Worm (Caenorhabditis elegans) whole organism, early embryonic: ENCODE measurements around the gene wht-3.

Experiments used
- ceh-36 ChIP-seq: sonication (generic microtip); optimal IDR thresholded peaks from 2 replicates; lab custom pipeline; 2016; ENCODE audit warnings: missing genetic modification characterization, inconsistent platforms, missing compliant biosample characterization
- pes-1 ChIP-seq: fragments of 200-800 bp; sonication (Bioruptor generic); IDR thresholded peaks from 2 replicates; pipeline ENCODE4 v1.3.6; 2022; ENCODE audit warnings: missing genetic modification reagents, missing genetic modification characterization, missing compliant biosample characterization

ce11 chrIII:4196988-4197384, 45.6 kb upstream of the wht-3 start, which contains the start of gene asd-1:
- TF ChIP-seq ceh-36 = no peak
- no peak for TF ChIP-seq pes-1 (GFP tag; lab: Robert Waterston, UW)
